Fruit fly (Drosophila melanogaster) whole organism, prepupa: ENCODE measurements around the gene PAN3.

ENCODE experiments used
- Blimp-1 ChIP-seq: fragments of 200-800 bp; sonication (Bioruptor generic); optimal IDR thresholded peaks from 3 replicates; lab custom pipeline; 2017; ENCODE audit warnings: missing biosample characterization, missing genetic modification characterization, mild to moderate bottlenecking, moderate library complexity, missing genetic modification reagents
- CG10631 ChIP-seq: fragments of 200-800 bp; sonication (Bioruptor generic); optimal IDR thresholded peaks from 2 replicates; lab custom pipeline; 2016; ENCODE audit warnings: missing biosample characterization, missing genetic modification characterization
- CG10669 ChIP-seq: fragments of 200-800 bp; sonication (Bioruptor generic); optimal IDR thresholded peaks from 3 replicates; lab custom pipeline; 2018; ENCODE audit warnings: missing biosample characterization, mild to moderate bottlenecking, missing genetic modification characterization, moderate library complexity
- CG11294 ChIP-seq: fragments of 200-800 bp; sonication (Bioruptor generic); IDR thresholded peaks from 2 replicates; pipeline ENCODE4 v1.3.6; 2022; ENCODE audit warnings: missing biosample characterization, missing genetic modification characterization
- CG11762 ChIP-seq: fragments of 200-800 bp; sonication (Bioruptor generic); optimal IDR thresholded peaks from 3 replicates; lab custom pipeline; 2016; ENCODE audit warnings: missing biosample characterization, missing genetic modification characterization; ENCODE audit not compliant: insufficient read depth
- CG11902 ChIP-seq: fragments of 200-800 bp; sonication (Bioruptor generic); optimal IDR thresholded peaks from 3 replicates; lab custom pipeline; 2016; ENCODE audit warnings: missing biosample characterization, missing genetic modification characterization
- CG1621 ChIP-seq: fragments of 200-800 bp; sonication (Bioruptor generic); optimal IDR thresholded peaks from 3 replicates; lab custom pipeline; 2018; ENCODE audit warnings: missing biosample characterization, mild to moderate bottlenecking, missing genetic modification characterization
- CG16779 ChIP-seq: fragments of 200-800 bp; sonication (Bioruptor generic); optimal IDR thresholded peaks from 3 replicates; lab custom pipeline; 2017; ENCODE audit warnings: missing biosample characterization, mild to moderate bottlenecking, missing genetic modification characterization
- CG3032 ChIP-seq: fragments of 200-800 bp; optimal IDR thresholded peaks from 2 replicates; lab custom pipeline; 2019; ENCODE audit warnings: missing biosample characterization, mild to moderate bottlenecking, missing genetic modification characterization, moderate library complexity
- CG31627 ChIP-seq: fragments of 200-800 bp; sonication (Bioruptor generic); optimal IDR thresholded peaks from 3 replicates; lab custom pipeline; 2016; ENCODE audit warnings: missing biosample characterization, missing genetic modification characterization
- CG32006 ChIP-seq: fragments of 200-800 bp; sonication (Bioruptor generic); optimal IDR thresholded peaks from 3 replicates; lab custom pipeline; 2017; ENCODE audit warnings: missing biosample characterization, mild to moderate bottlenecking, missing genetic modification characterization
- CG34406 ChIP-seq: fragments of 200-800 bp; sonication (Bioruptor generic); optimal IDR thresholded peaks from 3 replicates; lab custom pipeline; 2016; ENCODE audit warnings: missing biosample characterization, missing genetic modification characterization
- CG3919 ChIP-seq: fragments of 200-800 bp; sonication (Bioruptor generic); optimal IDR thresholded peaks from 3 replicates; lab custom pipeline; 2016; ENCODE audit warnings: missing biosample characterization, missing genetic modification characterization
- CG4318 ChIP-seq: fragments of 200-800 bp; sonication (Bioruptor generic); optimal IDR thresholded peaks from 3 replicates; lab custom pipeline; 2017; ENCODE audit warnings: missing biosample characterization, mild to moderate bottlenecking, missing genetic modification characterization
- CG6163 ChIP-seq: fragments of 200-800 bp; sonication (Bioruptor generic); IDR thresholded peaks from 3 replicates; pipeline ENCODE4 v1.3.6; 2022; ENCODE audit warnings: missing biosample characterization, missing genetic modification characterization
- CG6276 ChIP-seq: fragments of 200-800 bp; sonication (Bioruptor generic); optimal IDR thresholded peaks from 2 replicates; lab custom pipeline; 2017; ENCODE audit warnings: missing biosample characterization, mild to moderate bottlenecking, missing genetic modification characterization
- CG6792 ChIP-seq: fragments of 200-800 bp; sonication (Bioruptor generic); optimal IDR thresholded peaks from 3 replicates; lab custom pipeline; 2016; ENCODE audit warnings: missing biosample characterization, missing genetic modification characterization
- CG6854 ChIP-seq: fragments of 200-800 bp; sonication (Bioruptor generic); optimal IDR thresholded peaks from 2 replicates; lab custom pipeline; 2017; ENCODE audit warnings: missing biosample characterization, mild to moderate bottlenecking, missing genetic modification characterization
- CG8119 ChIP-seq: fragments of 200-800 bp; sonication (Bioruptor generic); IDR thresholded peaks from 3 replicates; pipeline ENCODE4 v1.3.6; 2022; ENCODE audit warnings: missing biosample characterization, missing genetic modification characterization
- CG8319 ChIP-seq: fragments of 200-800 bp; sonication (Bioruptor generic); optimal IDR thresholded peaks from 3 replicates; lab custom pipeline; 2016; ENCODE audit warnings: missing biosample characterization, missing genetic modification characterization
- CG8632 ChIP-seq: fragments of 200-800 bp; sonication (Bioruptor generic); optimal IDR thresholded peaks from 3 replicates; lab custom pipeline; 2016; ENCODE audit warnings: missing biosample characterization, missing genetic modification characterization
- CG9139 ChIP-seq: fragments of 200-800 bp; sonication (Bioruptor generic); optimal IDR thresholded peaks from 3 replicates; lab custom pipeline; 2017; ENCODE audit warnings: missing biosample characterization, mild to moderate bottlenecking, missing genetic modification characterization
- Eip75B ChIP-seq: fragments of 200-800 bp; sonication (Bioruptor generic); optimal IDR thresholded peaks from 3 replicates; lab custom pipeline; 2016; ENCODE audit warnings: missing biosample characterization, missing genetic modification characterization
- Eip78C ChIP-seq: fragments of 200-800 bp; sonication (Bioruptor generic); peaks from one replicate; lab custom pipeline; 2016; ENCODE audit warnings: missing biosample characterization, missing genetic modification characterization
- Eip93F ChIP-seq: fragments of 200-800 bp; sonication (Bioruptor generic); optimal IDR thresholded peaks from 2 replicates; lab custom pipeline; 2016; ENCODE audit warnings: missing biosample characterization, mild to moderate bottlenecking, missing genetic modification characterization
- Ets21C ChIP-seq: fragments of 200-800 bp; sonication (Bioruptor generic); optimal IDR thresholded peaks from 3 replicates; lab custom pipeline; 2016; ENCODE audit warnings: missing biosample characterization, missing genetic modification characterization
- Gug ChIP-seq: fragments of 200-800 bp; sonication (Bioruptor generic); IDR thresholded peaks from 2 replicates; pipeline ENCODE4 v1.3.6; 2022; ENCODE audit warnings: missing biosample characterization, missing genetic modification characterization
- Hr38 ChIP-seq: sonication (Bioruptor generic); optimal IDR thresholded peaks from 2 replicates; lab custom pipeline; 2016; ENCODE audit warnings: missing biosample characterization, missing genetic modification characterization
- Hr39 ChIP-seq: fragments of 200-800 bp; sonication (Bioruptor generic); optimal IDR thresholded peaks from 2 replicates; lab custom pipeline; 2016; ENCODE audit warnings: missing biosample characterization, missing genetic modification characterization
- Hr4 ChIP-seq: fragments of 200-800 bp; sonication (Bioruptor generic); optimal IDR thresholded peaks from 3 replicates; lab custom pipeline; 2016; ENCODE audit warnings: missing biosample characterization, missing genetic modification characterization
- Lpt ChIP-seq: fragments of 200-800 bp; sonication (Bioruptor generic); optimal IDR thresholded peaks from 3 replicates; lab custom pipeline; 2016; ENCODE audit warnings: missing biosample characterization, missing genetic modification characterization
- OdsH ChIP-seq: fragments of 200-800 bp; sonication (Bioruptor generic); optimal IDR thresholded peaks from 3 replicates; lab custom pipeline; 2016; ENCODE audit warnings: missing biosample characterization, missing genetic modification characterization
- Smox ChIP-seq: fragments of 200-800 bp; sonication (Bioruptor generic); optimal IDR thresholded peaks from 3 replicates; lab custom pipeline; 2016; ENCODE audit warnings: missing biosample characterization, missing genetic modification characterization
- Sox102F ChIP-seq: fragments of 200-800 bp; sonication (Bioruptor generic); optimal IDR thresholded peaks from 2 replicates; lab custom pipeline; 2016; ENCODE audit warnings: missing biosample characterization, mild to moderate bottlenecking, missing genetic modification characterization
- Sox14 ChIP-seq: fragments of 200-800 bp; sonication (Bioruptor generic); optimal IDR thresholded peaks from 3 replicates; lab custom pipeline; 2016; ENCODE audit warnings: missing biosample characterization, missing genetic modification characterization
- Sox15 ChIP-seq: fragments of 200-800 bp; sonication (Bioruptor generic); optimal IDR thresholded peaks from 3 replicates; lab custom pipeline; 2016; ENCODE audit warnings: missing biosample characterization, missing genetic modification characterization
- achi ChIP-seq: fragments of 200-800 bp; sonication (Bioruptor generic); optimal IDR thresholded peaks from 3 replicates; lab custom pipeline; 2016; ENCODE audit warnings: missing biosample characterization, missing genetic modification characterization
- acj6 ChIP-seq: fragments of 200-800 bp; sonication (Bioruptor generic); optimal IDR thresholded peaks from 3 replicates; lab custom pipeline; 2016; ENCODE audit warnings: missing biosample characterization, missing genetic modification characterization
- cyc ChIP-seq: fragments of 200-800 bp; sonication (Bioruptor generic); optimal IDR thresholded peaks from 3 replicates; lab custom pipeline; 2016; ENCODE audit warnings: missing biosample characterization, missing genetic modification characterization
- dac ChIP-seq: fragments of 200-800 bp; sonication (Bioruptor generic); optimal IDR thresholded peaks from 2 replicates; lab custom pipeline; 2017; ENCODE audit warnings: missing biosample characterization, mild to moderate bottlenecking, missing genetic modification characterization
- dsx ChIP-seq: fragments of 200-800 bp; optimal IDR thresholded peaks from 3 replicates; lab custom pipeline; 2019; ENCODE audit warnings: missing biosample characterization, mild to moderate bottlenecking, missing genetic modification characterization, moderate library complexity; ENCODE audit not compliant: poor library complexity, severe bottlenecking
- eg ChIP-seq: fragments of 200-800 bp; sonication (Bioruptor generic); IDR thresholded peaks from 3 replicates; pipeline ENCODE4 v1.3.6; 2022; ENCODE audit warnings: missing biosample characterization, missing genetic modification characterization
- fd59A ChIP-seq: fragments of 200-800 bp; sonication (Bioruptor generic); optimal IDR thresholded peaks from 2 replicates; lab custom pipeline; 2017; ENCODE audit warnings: missing biosample characterization, mild to moderate bottlenecking, missing genetic modification characterization, missing genetic modification reagents
- fkh ChIP-seq: fragments of 200-800 bp; sonication (Bioruptor generic); optimal IDR thresholded peaks from 3 replicates; lab custom pipeline; 2017; ENCODE audit warnings: missing biosample characterization, mild to moderate bottlenecking, missing genetic modification characterization, moderate library complexity
- lz ChIP-seq: fragments of 200-800 bp; sonication (Bioruptor generic); optimal IDR thresholded peaks from 3 replicates; lab custom pipeline; 2016; ENCODE audit warnings: missing biosample characterization, missing genetic modification characterization
- net ChIP-seq: fragments of 200-800 bp; sonication (Bioruptor generic); optimal IDR thresholded peaks from 3 replicates; lab custom pipeline; 2016; ENCODE audit warnings: missing biosample characterization, missing genetic modification characterization
- pdm3 ChIP-seq: fragments of 200-800 bp; sonication (Bioruptor generic); optimal IDR thresholded peaks from 3 replicates; lab custom pipeline; 2016; ENCODE audit warnings: missing biosample characterization, missing genetic modification characterization
- salr ChIP-seq, 2 experiments: fragments of 200-800 bp; sonication (Bioruptor generic); optimal IDR thresholded peaks; 3 replicates each; lab custom pipeline; 2016 to 2018; ENCODE audit warnings: missing biosample characterization in 2 of 2, missing genetic modification characterization in 2 of 2, mild to moderate bottlenecking in 1 of 2
- spab ChIP-seq: fragments of 200-800 bp; sonication (Bioruptor generic); optimal IDR thresholded peaks from 2 replicates; lab custom pipeline; 2017; ENCODE audit warnings: missing biosample characterization, mild to moderate bottlenecking, missing genetic modification characterization, missing genetic modification reagents
- ss ChIP-seq, 2 experiments: fragments of 200-800 bp; sonication (Bioruptor generic); optimal IDR thresholded peaks; 2 replicates in 1 of 2; 3 replicates in 1 of 2; lab custom pipeline; 2017 to 2018; ENCODE audit warnings: mild to moderate bottlenecking in 2 of 2, missing biosample characterization in 2 of 2, missing genetic modification characterization in 2 of 2, moderate library complexity in 1 of 2
- topi ChIP-seq: fragments of 200-800 bp; sonication (Bioruptor generic); optimal IDR thresholded peaks from 3 replicates; lab custom pipeline; 2016; ENCODE audit warnings: missing biosample characterization, missing genetic modification characterization
- vri ChIP-seq: fragments of 200-800 bp; sonication (Bioruptor generic); optimal IDR thresholded peaks from 3 replicates; lab custom pipeline; 2016; ENCODE audit warnings: missing biosample characterization, mild to moderate bottlenecking, missing genetic modification characterization

The PAN3 gene

dm6 chr3L:3045256-3045743 is 25.6 kb upstream of the PAN3 start:
- TF ChIP-seq spab (GFP tag; lab: Kevin White, UChicago) (peak; percentile 90), CG6854 (GFP tag; lab: Kevin White, UChicago) (peak; percentile 52), CG11902 (GFP tag; lab: Kevin White, UChicago) (peak; percentile 65), CG31627 (peak; percentile 83), CG10669 (GFP tag; lab: Kevin White, UChicago) (peak; percentile 90), Gug (GFP tag; lab: Robert Waterston, UW) (peak; percentile 54), Ets21C (GFP tag; lab: Kevin White, UChicago) (peak; percentile 52), vri (peak; percentile 87), Blimp-1 (GFP tag; lab: Kevin White, UChicago) (peak; percentile 72), topi (GFP tag; lab: Kevin White, UChicago) (peak; percentile 85), CG10631 (GFP tag; lab: Kevin White, UChicago) (peak; percentile 89), pdm3 (peak; percentile 83), CG1621 (tag; lab: Kevin White, UChicago) (peak; percentile 70), fkh (GFP tag; lab: Kevin White, UChicago) (no peak), acj6 (GFP tag; lab: Kevin White, UChicago) (peak; percentile 91), Eip78C (GFP tag; lab: Kevin White, UChicago) (peak; percentile 97), CG8319 (GFP tag; lab: Kevin White, UChicago) (peak; percentile 84), dac (GFP tag; lab: Kevin White, UChicago) (no peak), Hr39 (GFP tag; lab: Kevin White, UChicago) (peak; percentile 81), Lpt (GFP tag; lab: Kevin White, UChicago) (peak; percentile 53), CG4318 (GFP tag; lab: Kevin White, UChicago) (peak; percentile 54), Sox15 (GFP tag; lab: Kevin White, UChicago) (peak; percentile 87), CG6792 (GFP tag; lab: Kevin White, UChicago) (peak; percentile 85), CG34406 (GFP tag; lab: Kevin White, UChicago) (peak; percentile 94), Sox102F (GFP tag; lab: Kevin White, UChicago) (peak; percentile 86), CG8119 (GFP tag; lab: Robert Waterston, UW) (peak; percentile 84), CG3919 (GFP tag; lab: Kevin White, UChicago) (peak; percentile 85), Sox14 (peak; percentile 84), cyc (peak; percentile 80), salr (GFP tag; optimal IDR thresholded peaks at IDR 0.05; lab: Kevin White, UChicago) (peak; percentile 62 to 85), Smox (GFP tag; lab: Kevin White, UChicago) (peak; percentile 86), CG32006 (peak; percentile 84), CG9139 (GFP tag; lab: Kevin White, UChicago) (peak; percentile 85), lz (GFP tag; lab: Kevin White, UChicago) (peak; percentile 83), CG3032 (tag; lab: Kevin White, UChicago) (peak; percentile 90), CG16779 (tag; lab: Kevin White, UChicago) (peak; percentile 77), Eip75B (GFP tag; lab: Kevin White, UChicago) (peak; percentile 89), eg (peak; percentile 49; the same call in 1 of the 3 replicates), net (peak; percentile 86), achi (peak; percentile 89), CG8632 (GFP tag; lab: Kevin White, UChicago) (peak; percentile 93), fd59A (GFP tag; lab: Kevin White, UChicago) (peak; percentile 89), dsx (GFP tag; lab: Kevin White, UChicago) (peak; percentile 86), CG11294 (GFP tag; lab: Robert Waterston, UW) (no peak; the same call in 1 of the 2 replicates), Eip93F (peak; percentile 61), OdsH (GFP tag; lab: Kevin White, UChicago) (peak; percentile 87), CG11762 (GFP tag; lab: Kevin White, UChicago) (peak; percentile 69), CG6276 (peak; percentile 41), ss (GFP tag; optimal IDR thresholded peaks at IDR 0.05; lab: Kevin White, UChicago) (peak; percentile 87 to 91), Hr38 (GFP tag; lab: Kevin White, UChicago) (no peak), CG6163 (GFP tag; lab: Robert Waterston, UW) (peak; percentile 84), Hr4 (peak; percentile 70)
